Worm (Caenorhabditis elegans): ENCODE results near the gene ZK512.1.

ce11 chrIII:9149132-9149531 is 34.4 kb downstream of the ZK512.1 start:
- TF ChIP-seq jun-1 (tag; optimal IDR thresholded peaks at IDR 0.05) (no peak), pha-4 (tag; optimal IDR thresholded peaks at IDR 0.05) (no peak), mdl-1 (tag; optimal IDR thresholded peaks at IDR 0.05) (no peak), unc-62 (GFP tag; optimal IDR thresholded peaks at IDR 0.05) (no peak), ceh-28 (tag; optimal IDR thresholded peaks at IDR 0.05) (no peak), nhr-28 (tag; optimal IDR thresholded peaks at IDR 0.05) (no peak), ztf-4 (tag; optimal IDR thresholded peaks at IDR 0.05) (no peak), lin-39 (tag; optimal IDR thresholded peaks at IDR 0.05) (no peak), skn-1 (tag; optimal IDR thresholded peaks at IDR 0.05) (no peak), R02D3.7 (tag; optimal IDR thresholded peaks at IDR 0.05) (no peak), pqm-1 (tag; optimal IDR thresholded peaks at IDR 0.05) (no peak)

Data from whole organism, L3 larva.